Worm (Caenorhabditis elegans): ENCODE results near the gene D2023.4.

ce11 chrV:11811921-11812320 lies 13.6 kb downstream of the D2023.4 start, which contains the start of gene D2023.3:
- TF ChIP-seq lin-39 (tag; optimal IDR thresholded peaks at IDR 0.05) (no peak), zag-1 (tag; optimal IDR thresholded peaks at IDR 0.05) (no peak), swsn-7 (tag; optimal IDR thresholded peaks at IDR 0.05) (no peak), sox-4 (tag; optimal IDR thresholded peaks at IDR 0.05) (no peak)
